Worm (Caenorhabditis elegans): Measurements from ENCODE around the gene B0457.4.

- TF ChIP-seq aly-2 (tag; optimal IDR thresholded peaks at IDR 0.05) (no peak), snu-23 (GFP tag; optimal IDR thresholded peaks at IDR 0.05) (no peak), skn-1 (tag; optimal IDR thresholded peaks at IDR 0.05) (no peak), lin-15B (tag; optimal IDR thresholded peaks at IDR 0.05) (no peak), lsy-2 (tag; optimal IDR thresholded peaks at IDR 0.05) (no peak), unc-62 (GFP tag; optimal IDR thresholded peaks at IDR 0.05) (no peak)
Observed at ce11 chrII:8912523-8913017, 741 bp upstream of the B0457.4 start.

Data from whole organism, L1 larva.